Fruit fly (Drosophila melanogaster) ovary, adult (tissue): ENCODE results near the gene CG11106.

Experiments
- CG17801 ChIP-seq: fragments of 200-800 bp; optimal IDR thresholded peaks from 2 replicates; lab custom pipeline; 2019; ENCODE audit warnings: missing biosample characterization, mild to moderate bottlenecking, missing genetic modification characterization, moderate library complexity; ENCODE audit not compliant: partially characterized antibody

CG11106 gene

DNA sequence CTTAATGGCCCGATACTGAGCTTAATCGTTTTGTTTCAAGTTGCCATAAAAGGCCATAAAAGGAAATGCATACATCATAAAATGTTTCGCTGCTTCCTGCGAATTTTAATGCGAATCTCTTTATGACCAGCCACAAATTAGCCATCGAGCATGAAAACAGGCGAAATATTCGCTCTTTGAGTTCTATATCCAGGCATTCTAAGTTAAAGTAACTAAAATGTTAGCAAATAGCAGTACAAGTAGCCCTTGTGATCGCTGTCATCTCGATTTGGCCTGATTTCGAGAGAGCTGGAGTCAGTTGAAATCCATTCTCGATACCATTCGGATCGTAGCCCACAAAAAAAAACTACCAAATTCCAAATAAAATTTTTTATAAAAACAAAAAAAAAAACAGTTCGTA lies at the start of gene CG11106:
Gene CG11106 (plus strand): TSS at position 301 of the 400 bp plus-strand sequence.
- TF ChIP-seq CG17801, result no peak

dm6 chrX:11153413-11153812 lies 48.6 kb upstream of the CG11106 start:
- TF ChIP-seq CG17801, result no peak

dm6 chrX:11153826-11154510 lies 48.1 kb upstream of the CG11106 start, which contains the start of the genes rtv and Dlic:
Gene rtv, minus strand, starts transcription at chrX:11153990.
Gene Dlic, plus strand, starts transcription at chrX:11154421.
- no peak for TF ChIP-seq CG17801

- no peak for TF ChIP-seq CG17801
Measured at dm6 chrX:11154511-11155197, 47.4 kb upstream of the CG11106 start.

DNA sequence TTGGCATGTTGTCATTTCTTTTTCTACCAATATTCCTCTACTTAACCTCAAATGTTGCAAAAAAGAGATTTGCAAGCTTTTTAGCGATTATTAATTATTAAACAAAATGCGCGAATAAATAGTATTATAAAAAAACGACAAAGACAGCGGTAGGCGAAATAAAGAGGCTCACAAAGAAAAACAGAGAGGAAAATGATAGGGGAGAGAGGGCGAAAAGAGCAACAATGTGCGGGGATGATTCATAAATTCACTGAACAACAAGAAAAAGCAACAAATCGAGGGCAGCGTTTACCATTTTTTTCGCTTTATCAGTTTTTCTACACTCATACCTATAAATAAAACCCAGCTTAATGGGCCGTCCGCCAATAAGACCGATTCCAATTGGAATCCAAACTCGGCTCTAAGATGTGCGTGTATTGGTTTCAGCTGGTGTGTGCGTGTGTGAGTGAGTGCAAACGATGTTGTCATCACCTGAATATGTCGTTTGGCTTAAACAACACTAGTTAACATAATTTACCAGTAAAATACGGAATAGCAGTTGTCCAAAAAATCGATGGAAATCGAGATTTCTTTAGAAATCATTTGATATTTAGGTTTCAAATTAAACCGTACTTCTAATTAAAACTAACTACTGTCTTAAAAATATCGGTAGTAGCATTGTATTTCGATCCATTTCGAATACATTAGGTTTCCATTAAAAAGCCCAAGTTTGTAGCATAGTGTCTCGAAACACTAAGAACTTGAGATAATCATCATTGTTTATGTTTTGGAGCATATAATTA lies 46.0 kb upstream of the CG11106 start:
- TF ChIP-seq CG17801, result peak; percentile 78

DNA sequence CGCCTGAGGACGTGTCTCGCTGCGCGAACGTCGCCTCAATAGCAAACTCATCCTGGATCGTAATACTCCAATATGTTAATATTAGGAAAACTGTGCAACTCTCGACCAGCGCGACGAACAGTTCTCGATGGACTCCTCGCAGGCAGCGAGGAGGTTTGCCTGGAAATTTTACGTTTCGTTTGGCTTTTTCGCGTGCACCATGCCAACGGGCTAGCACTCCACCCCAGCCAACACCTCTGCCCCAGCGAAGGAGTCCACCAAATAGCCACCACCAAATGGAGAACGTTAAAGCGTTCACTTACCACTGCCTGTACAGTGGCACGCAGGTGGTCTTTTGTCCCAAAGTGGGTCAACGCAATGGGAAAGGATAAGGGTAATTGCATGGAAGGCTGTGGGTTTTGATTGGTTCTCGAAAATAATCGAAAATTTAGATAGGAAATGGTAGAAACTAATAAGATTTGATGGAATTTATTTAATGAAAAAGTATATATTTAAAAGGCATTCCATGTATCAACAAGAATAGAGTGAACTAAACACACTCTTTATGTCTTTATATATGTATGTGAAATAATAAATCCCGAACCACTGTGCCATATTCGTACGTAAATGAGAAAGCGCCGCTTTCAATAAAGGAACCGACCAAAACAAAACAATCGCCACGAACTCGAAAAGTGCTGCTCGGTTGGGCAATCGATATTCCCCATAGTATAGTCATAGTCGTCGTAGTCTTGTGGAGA lies 42.2 kb upstream of the CG11106 start, which contains the start of gene CG32668:
Gene CG32668 (minus strand): TSS at position 51 of the 737 bp plus-strand sequence.
- no peak for TF ChIP-seq CG17801

DNA sequence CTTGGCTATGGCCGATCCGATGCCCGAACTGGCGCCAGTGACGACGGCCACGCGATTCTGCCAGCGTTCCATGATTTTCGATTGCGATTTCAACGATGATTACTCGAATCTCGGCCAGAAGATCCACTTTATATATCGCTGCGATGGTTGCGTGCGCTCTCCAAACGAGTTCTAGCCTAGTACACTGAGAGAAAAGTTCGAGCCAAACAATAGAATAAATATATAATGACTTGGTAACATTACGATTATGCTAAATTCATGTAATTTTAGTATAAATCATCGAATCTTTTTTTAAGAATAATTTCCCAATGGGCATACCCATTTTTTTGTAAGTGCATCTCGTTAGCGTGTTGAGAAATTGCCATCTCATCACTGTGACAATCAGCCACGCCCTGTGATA lies 33.1 kb upstream of the CG11106 start, which contains the start of gene Antdh:
Gene Antdh (minus strand): TSS at position 101 of the 400 bp plus-strand sequence.
- TF ChIP-seq CG17801, result no peak

DNA sequence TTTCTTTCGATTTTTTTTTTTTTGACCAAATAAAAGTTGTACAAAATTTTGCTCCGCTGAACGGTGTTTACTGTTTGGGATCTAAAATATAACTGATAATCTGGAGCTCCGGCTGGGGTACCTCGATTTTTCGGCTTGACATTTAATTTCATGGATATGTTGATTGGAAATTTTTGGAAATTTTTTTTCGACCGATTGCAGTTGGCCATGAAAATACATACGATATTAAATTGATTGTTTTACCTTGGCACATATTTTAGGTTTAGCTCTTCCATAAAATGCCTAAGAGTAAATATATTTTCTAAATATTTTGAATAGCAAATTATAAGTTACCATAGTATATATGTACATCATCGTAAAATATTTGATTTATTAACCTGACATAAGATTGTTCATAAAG lies 31.5 kb upstream of the CG11106 start, which contains the start of gene CG1394:
Gene CG1394 (minus strand): TSS at position 101 of the 400 bp plus-strand sequence.
- no peak for TF ChIP-seq CG17801

DNA sequence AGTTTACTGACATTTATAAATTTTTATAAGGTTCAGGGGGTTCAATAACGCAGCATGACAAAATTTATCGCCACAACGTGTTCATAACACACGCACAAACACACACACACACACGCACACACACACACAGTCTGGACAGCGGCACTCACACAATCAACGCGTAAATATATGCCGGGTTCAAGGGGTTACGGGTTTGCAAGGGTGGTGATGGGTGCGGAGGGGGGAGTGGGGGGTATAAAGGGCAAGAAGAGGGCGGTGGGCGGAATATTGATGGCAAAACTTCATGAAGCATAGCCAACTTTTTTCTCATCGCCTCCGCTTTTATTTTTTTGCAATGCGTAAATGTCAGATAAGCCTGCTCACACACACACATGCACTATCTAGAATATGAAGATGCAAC lies 26.0 kb upstream of the CG11106 start:
- no peak for TF ChIP-seq CG17801

dm6 chrX:11182631-11183030 lies 19.4 kb upstream of the CG11106 start, which contains the start of gene CG15200:
Gene CG15200, plus strand, starts transcription at chrX:11182931.
- no peak for TF ChIP-seq CG17801

DNA sequence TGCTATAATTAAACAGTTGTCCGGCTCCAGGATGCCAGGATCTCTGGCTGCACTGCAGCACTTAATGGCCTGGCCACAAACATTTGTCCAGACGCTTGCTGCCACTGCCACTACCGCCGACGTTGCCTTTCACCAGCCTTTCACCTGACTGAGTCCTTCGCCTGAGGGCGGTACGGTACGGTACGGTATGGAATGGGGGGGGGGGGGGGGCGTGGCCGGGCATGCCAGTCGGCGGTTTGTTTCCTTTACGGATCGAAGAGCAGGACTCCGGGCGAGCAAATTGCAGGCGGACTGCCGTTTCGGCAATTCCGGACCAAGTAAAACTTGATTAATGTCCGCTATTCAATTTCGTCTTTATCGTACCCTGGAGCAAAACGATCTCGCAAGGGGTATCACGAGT lies 1.1 kb downstream of the CG11106 start:
- no peak for TF ChIP-seq CG17801

DNA sequence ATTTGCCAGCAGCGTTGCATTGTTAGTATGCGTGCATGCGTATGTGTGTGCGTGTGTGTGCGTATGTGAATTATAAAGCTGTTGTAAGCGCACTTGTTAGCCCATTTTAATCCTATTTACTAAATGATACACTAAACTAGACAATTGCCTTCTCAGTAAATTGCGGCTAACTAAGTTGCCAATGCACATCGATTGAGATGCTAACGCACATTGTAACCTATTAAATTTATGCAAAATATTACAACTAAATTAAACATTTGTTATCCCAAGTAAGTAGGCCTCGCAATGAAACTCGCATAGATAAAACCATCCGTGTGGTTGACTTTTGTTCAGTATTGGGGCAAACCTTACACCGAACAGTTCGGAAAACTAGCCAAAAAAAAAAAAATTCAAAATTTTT lies 45.9 kb downstream of the CG11106 start, which contains the start of gene CG15198:
Gene CG15198 (plus strand): TSS at position 301 of the 400 bp plus-strand sequence.
- no peak for TF ChIP-seq CG17801
